Fruit fly (Drosophila melanogaster) Kc167 (cell line): ENCODE data around the gene yellow-k.

Experiments
- Myc ChIP-seq: fragments of >200 bp; optimal IDR thresholded peaks from 2 replicates; lab custom pipeline; 2017; ENCODE audit warnings: missing external identifiers
- psq ChIP-seq: fragments of >200 bp; optimal IDR thresholded peaks from 2 replicates; lab custom pipeline; 2017; ENCODE audit warnings: missing external identifiers

dm6 chr3L:15493886-15494598 is 26.4 kb upstream of the yellow-k start:
- TF ChIP-seq Myc (no peak), psq (lab: Kevin White, UChicago) (no peak)
